Worm (Caenorhabditis elegans) whole organism, young adult: ENCODE data around the gene ifas-2.
A peak's percentile ranks its signal among the peaks of the same experiment; 100 is the strongest.

Experiments used
- B0035.1 ChIP-seq: sonication (generic microtip); optimal IDR thresholded peaks from 2 replicates; lab custom pipeline; 2016; ENCODE audit warnings: missing genetic modification characterization, mild to moderate bottlenecking, missing compliant biosample characterization, missing genotype, missing genetic modification reagents
- B0261.1 ChIP-seq: sonication (generic microtip); optimal IDR thresholded peaks from 2 replicates; lab custom pipeline; 2016; ENCODE audit warnings: mild to moderate bottlenecking, missing genetic modification characterization, moderate library complexity, missing compliant biosample characterization
- B0336.3 ChIP-seq: fragments of 200-800 bp; sonication (Bioruptor generic); IDR thresholded peaks from 2 replicates; pipeline ENCODE4 v1.3.6; 2022; ENCODE audit warnings: missing genetic modification characterization, missing compliant biosample characterization
- F10E7.11 ChIP-seq: sonication (generic microtip); optimal IDR thresholded peaks from 2 replicates; lab custom pipeline; 2017; ENCODE audit warnings: mild to moderate bottlenecking, missing genetic modification characterization, moderate library complexity, missing compliant biosample characterization
- K12H6.12 ChIP-seq: fragments of 200-800 bp; sonication (Bioruptor generic); optimal IDR thresholded peaks from 2 replicates; lab custom pipeline; 2018; ENCODE audit warnings: mild to moderate bottlenecking, missing genetic modification characterization, missing compliant biosample characterization
- Y56A3A.18 ChIP-seq: fragments of 200-800 bp; sonication (Bioruptor generic); IDR thresholded peaks from 2 replicates; pipeline ENCODE4 v1.3.6; 2022; ENCODE audit warnings: missing genetic modification reagents, missing genetic modification characterization, missing compliant biosample characterization
- ZK185.1 ChIP-seq: sonication (generic microtip); optimal IDR thresholded peaks from 2 replicates; lab custom pipeline; 2016; ENCODE audit warnings: mild to moderate bottlenecking, missing genetic modification characterization, missing compliant biosample characterization; ENCODE audit not compliant: poor library complexity, severe bottlenecking
- akir-1 ChIP-seq: fragments of 200-800 bp; sonication (Bioruptor generic); optimal IDR thresholded peaks from 2 replicates; lab custom pipeline; 2018; ENCODE audit warnings: mild to moderate bottlenecking, missing genetic modification characterization, moderate library complexity, missing compliant biosample characterization
- athp-1 ChIP-seq: sonication (generic microtip); optimal IDR thresholded peaks from 2 replicates; lab custom pipeline; 2017; ENCODE audit warnings: mild to moderate bottlenecking, missing genetic modification characterization, missing compliant biosample characterization
- attf-6 ChIP-seq: fragments of 200-800 bp; sonication (Bioruptor generic); IDR thresholded peaks from 2 replicates; pipeline ENCODE4 v1.3.6; 2022; ENCODE audit warnings: missing genetic modification reagents, missing genetic modification characterization, missing compliant biosample characterization
- bed-2 ChIP-seq: fragments of 200-800 bp; sonication (Bioruptor generic); IDR thresholded peaks from 2 replicates; pipeline ENCODE4 v1.3.6; 2022; ENCODE audit warnings: missing genetic modification reagents, missing genetic modification characterization, missing compliant biosample characterization
- ceh-100 ChIP-seq: fragments of 200-800 bp; sonication (Bioruptor generic); IDR thresholded peaks from 2 replicates; pipeline ENCODE4 v1.3.6; 2022; ENCODE audit warnings: missing genetic modification reagents, missing genetic modification characterization, missing compliant biosample characterization
- ceh-79 ChIP-seq: sonication (generic microtip); optimal IDR thresholded peaks from 2 replicates; lab custom pipeline; 2017; ENCODE audit warnings: mild to moderate bottlenecking, missing genetic modification characterization, missing compliant biosample characterization
- die-1 ChIP-seq: sonication (generic microtip); optimal IDR thresholded peaks from 2 replicates; lab custom pipeline; 2016; ENCODE audit warnings: missing genotype, mild to moderate bottlenecking, missing genetic modification characterization, missing compliant biosample characterization
- efl-1 ChIP-seq: fragments of 150-350 bp; optimal IDR thresholded peaks from 2 replicates; lab custom pipeline; 2014; ENCODE audit warnings: missing biosample characterization, missing genetic modification reagents, missing genetic modification characterization
- egrh-3 ChIP-seq: fragments of 200-800 bp; sonication (Bioruptor generic); IDR thresholded peaks from 2 replicates; pipeline ENCODE4 v1.3.6; 2022; ENCODE audit warnings: missing genetic modification reagents, missing genetic modification characterization, missing compliant biosample characterization
- gei-17 ChIP-seq: fragments of 200-800 bp; sonication (Bioruptor generic); optimal IDR thresholded peaks from 2 replicates; lab custom pipeline; 2018; ENCODE audit warnings: mild to moderate bottlenecking, missing genetic modification characterization, missing compliant biosample characterization
- hmg-1.2 ChIP-seq: fragments of 200-800 bp; sonication (Bioruptor generic); IDR thresholded peaks from 2 replicates; pipeline ENCODE4 v1.3.6; 2022; ENCODE audit warnings: missing genetic modification reagents, missing genetic modification characterization, missing compliant biosample characterization
- hrde-1 ChIP-seq: sonication (generic microtip); optimal IDR thresholded peaks from 2 replicates; lab custom pipeline; 2016; ENCODE audit warnings: missing genetic modification characterization, mild to moderate bottlenecking, missing compliant biosample characterization, moderate library complexity, missing genotype, missing genetic modification reagents, borderline replicate concordance
- lag-1 ChIP-seq: fragments of 200-800 bp; sonication (Bioruptor generic); IDR thresholded peaks from 2 replicates; pipeline ENCODE4 v1.3.6; 2022; ENCODE audit warnings: missing genetic modification reagents, missing genetic modification characterization, missing compliant biosample characterization
- lin-26 ChIP-seq: fragments of 200-800 bp; sonication (Bioruptor generic); IDR thresholded peaks from 2 replicates; pipeline ENCODE4 v1.3.6; 2022; ENCODE audit warnings: missing genetic modification reagents, missing genetic modification characterization, missing compliant biosample characterization
- lin-40 ChIP-seq: sonication (generic microtip); optimal IDR thresholded peaks from 2 replicates; lab custom pipeline; 2016; ENCODE audit warnings: missing genetic modification characterization, mild to moderate bottlenecking, missing compliant biosample characterization, missing genotype, missing genetic modification reagents
- madf-8 ChIP-seq: fragments of 200-800 bp; sonication (Bioruptor generic); conservative IDR thresholded peaks from 2 replicates; pipeline ENCODE4 v1.3.6; 2022; ENCODE audit warnings: missing genetic modification reagents, missing genetic modification characterization, missing compliant biosample characterization
- mes-4 ChIP-seq: sonication (generic microtip); optimal IDR thresholded peaks from 2 replicates; lab custom pipeline; 2016; ENCODE audit warnings: missing genotype, missing genetic modification characterization, missing compliant biosample characterization
- mxl-1 ChIP-seq: sonication (generic microtip); optimal IDR thresholded peaks from 2 replicates; lab custom pipeline; 2016; ENCODE audit warnings: missing genetic modification characterization, missing compliant biosample characterization
- nfya-1 ChIP-seq: sonication (generic microtip); optimal IDR thresholded peaks from 2 replicates; lab custom pipeline; 2017; ENCODE audit warnings: antibody characterized with exemption, missing compliant biosample characterization, missing genetic modification characterization, borderline replicate concordance; ENCODE audit not compliant: insufficient read depth
- nfya-2 ChIP-seq: fragments of 200-800 bp; sonication (Bioruptor generic); IDR thresholded peaks from 2 replicates; pipeline ENCODE4 v1.3.6; 2022; ENCODE audit warnings: missing genetic modification reagents, missing genetic modification characterization, missing compliant biosample characterization
- nfyb-1 ChIP-seq: fragments of 200-800 bp; sonication (Bioruptor generic); IDR thresholded peaks from 2 replicates; pipeline ENCODE4 v1.3.6; 2022; ENCODE audit warnings: missing genetic modification reagents, missing genetic modification characterization, missing compliant biosample characterization
- nhr-120 ChIP-seq: fragments of 200-800 bp; sonication (Bioruptor generic); IDR thresholded peaks from 2 replicates; pipeline ENCODE4 v1.3.6; 2022; ENCODE audit warnings: missing genetic modification characterization, missing compliant biosample characterization
- nhr-80 ChIP-seq: sonication (generic microtip); optimal IDR thresholded peaks from 2 replicates; lab custom pipeline; 2016; ENCODE audit warnings: missing genetic modification characterization, missing compliant biosample characterization
- rpc-1 ChIP-seq, 2 experiments: fragments of 150-350 bp in 1 of 2; sonication (generic microtip) in 1 of 2; optimal IDR thresholded peaks; 2 replicates each; lab custom pipeline; 2014 to 2018; ENCODE audit warnings: missing biosample characterization in 1 of 2, missing genetic modification characterization in 1 of 2, missing genetic modification reagents in 1 of 2, missing genotype in 1 of 2
- sea-2 ChIP-seq: fragments of 200-800 bp; sonication (Bioruptor generic); IDR thresholded peaks from 2 replicates; pipeline ENCODE4 v1.3.6; 2022; ENCODE audit warnings: missing genetic modification characterization, missing compliant biosample characterization
- snpc-1.1 ChIP-seq: sonication (generic microtip); optimal IDR thresholded peaks from 2 replicates; lab custom pipeline; 2017; ENCODE audit warnings: missing genetic modification characterization, mild to moderate bottlenecking, missing compliant biosample characterization, antibody characterized with exemption, moderate library complexity, missing genotype, missing genetic modification reagents; ENCODE audit not compliant: insufficient read depth
- snpc-3.4 ChIP-seq: sonication (generic microtip); optimal IDR thresholded peaks from 2 replicates; lab custom pipeline; 2017; ENCODE audit warnings: missing genetic modification characterization, mild to moderate bottlenecking, missing compliant biosample characterization, antibody characterized with exemption, moderate library complexity, missing genotype, missing genetic modification reagents
- somi-1 ChIP-seq: fragments of 200-800 bp; sonication (Bioruptor generic); optimal IDR thresholded peaks from 2 replicates; lab custom pipeline; 2018; ENCODE audit warnings: mild to moderate bottlenecking, missing genetic modification characterization, missing compliant biosample characterization
- sptf-2 ChIP-seq: fragments of 200-800 bp; sonication (Bioruptor generic); optimal IDR thresholded peaks from 2 replicates; lab custom pipeline; 2018; ENCODE audit warnings: mild to moderate bottlenecking, missing genetic modification characterization, missing compliant biosample characterization
- tbp1 ChIP-seq: fragments of 200-800 bp; sonication (Bioruptor generic); optimal IDR thresholded peaks from 2 replicates; lab custom pipeline; 2018; ENCODE audit warnings: mild to moderate bottlenecking, missing genetic modification characterization, missing compliant biosample characterization
- tbx-9 ChIP-seq: sonication (generic microtip); optimal IDR thresholded peaks from 2 replicates; lab custom pipeline; 2016; ENCODE audit warnings: borderline replicate concordance, missing genetic modification characterization, inconsistent platforms, missing compliant biosample characterization
- ztf-18 ChIP-seq: sonication (generic microtip); optimal IDR thresholded peaks from 2 replicates; lab custom pipeline; 2016; ENCODE audit warnings: missing genotype, mild to moderate bottlenecking, missing genetic modification characterization, missing compliant biosample characterization
- ztf-22 ChIP-seq: fragments of 200-800 bp; sonication (Bioruptor generic); optimal IDR thresholded peaks from 2 replicates; lab custom pipeline; 2018; ENCODE audit warnings: mild to moderate bottlenecking, missing genetic modification characterization, moderate library complexity, missing compliant biosample characterization
- ztf-3 ChIP-seq: fragments of 200-800 bp; sonication (Bioruptor generic); optimal IDR thresholded peaks from 2 replicates; lab custom pipeline; 2018; ENCODE audit warnings: mild to moderate bottlenecking, missing genetic modification characterization, missing compliant biosample characterization
- ztf-6 ChIP-seq: fragments of 200-800 bp; sonication (Bioruptor generic); IDR thresholded peaks from 2 replicates; pipeline ENCODE4 v1.3.6; 2022; ENCODE audit warnings: missing genetic modification reagents, missing genetic modification characterization, missing compliant biosample characterization

The ifas-2 gene

ce11 chrV:16911934-16912333, 23.2 kb upstream of the ifas-2 start, which contains the start of gene nhr-116:
Gene nhr-116 (plus strand): TSS chrV:16912234.
- no peak for TF ChIP-seq lag-1 (GFP tag; lab: Robert Waterston, UW)
- no peak for TF ChIP-seq efl-1
- no peak for TF ChIP-seq B0336.3 (GFP tag; lab: Robert Waterston, UW)
- no peak for TF ChIP-seq nfya-1 (tag; lab: Kevin White, UChicago)
- no peak for TF ChIP-seq akir-1 (GFP tag; lab: Kevin White, UChicago)
- no peak for TF ChIP-seq snpc-3.4
- TF ChIP-seq madf-8 (GFP tag; lab: Robert Waterston, UW) = no peak
- TF ChIP-seq die-1 = no peak
- no peak for TF ChIP-seq ztf-18 (tag; lab: Kevin White, UChicago)
- no peak for TF ChIP-seq gei-17
- no peak for TF ChIP-seq rpc-1 (optimal IDR thresholded peaks at IDR 0.05; lab: Kevin White, UChicago)
- no peak for TF ChIP-seq rpc-1 (tag; optimal IDR thresholded peaks at IDR 0.05; lab: Kevin White, UChicago)
- no peak for TF ChIP-seq nhr-120 (GFP tag; lab: Robert Waterston, UW)
- TF ChIP-seq B0261.1 (tag; lab: Kevin White, UChicago) = no peak
- no peak for TF ChIP-seq mes-4 (tag; lab: Kevin White, UChicago)
- TF ChIP-seq lin-26 (GFP tag; lab: Robert Waterston, UW) = no peak
- TF ChIP-seq, all 124 proteins: peak for 0

- peak; percentile 36 for TF ChIP-seq nhr-80
- TF ChIP-seq B0035.1 (tag; lab: Kevin White, UChicago) = no peak
- TF ChIP-seq, all 124 proteins: peak for 1
Measured at ce11 chrV:16911294-16911693, 22.6 kb upstream of the ifas-2 start.

- TF ChIP-seq snpc-1.1 (no peak), hmg-1.2 (GFP tag; lab: Robert Waterston, UW) (peak; percentile 12; the same call in 1 of the 2 replicates)
Measured at ce11 chrV:16910864-16911263, 22.2 kb upstream of the ifas-2 start.

ce11 chrV:16909871-16910270, 21.2 kb upstream of the ifas-2 start, which contains the start of gene F09C6.16:
Gene F09C6.16 (minus strand): TSS chrV:16909971.
- no peak for TF ChIP-seq ztf-22 (GFP tag; lab: Kevin White, UChicago)
- no peak for TF ChIP-seq lin-40 (tag; lab: Kevin White, UChicago)
- no peak for TF ChIP-seq snpc-1.1
- no peak for TF ChIP-seq hrde-1 (tag; lab: Kevin White, UChicago)
- no peak for TF ChIP-seq nfya-2
- no peak for TF ChIP-seq bed-2 (GFP tag; lab: Robert Waterston, UW)
- TF ChIP-seq K12H6.12 (tag; lab: Kevin White, UChicago) = no peak
- no peak for TF ChIP-seq sptf-2 (GFP tag; lab: Kevin White, UChicago)
- TF ChIP-seq nfyb-1 (GFP tag; lab: Robert Waterston, UW) = no peak
- no peak for TF ChIP-seq egrh-3 (GFP tag; lab: Robert Waterston, UW)
- no peak for TF ChIP-seq ceh-100 (GFP tag; lab: Robert Waterston, UW)
- TF ChIP-seq ztf-6 (GFP tag; lab: Robert Waterston, UW) = no peak
- no peak for TF ChIP-seq mxl-1 (tag; lab: Kevin White, UChicago)
- no peak for TF ChIP-seq nhr-120 (GFP tag; lab: Robert Waterston, UW)
- no peak for TF ChIP-seq B0336.3 (GFP tag; lab: Robert Waterston, UW)
- TF ChIP-seq, all 124 proteins: peak for 0

ce11 chrV:16904612-16905011, 15.9 kb upstream of the ifas-2 start, which contains the start of gene nhr-262:
Gene nhr-262 (plus strand): TSS chrV:16904912.
- no peak for TF ChIP-seq sea-2
- no peak for TF ChIP-seq ceh-79
- TF ChIP-seq ztf-3 = no peak
- no peak for TF ChIP-seq tbp1 (GFP tag; lab: Kevin White, UChicago)
- no peak for TF ChIP-seq F10E7.11 (tag; lab: Kevin White, UChicago)
- no peak for TF ChIP-seq nfya-2
- TF ChIP-seq egrh-3 (GFP tag; lab: Robert Waterston, UW) = no peak
- no peak for TF ChIP-seq nhr-120 (GFP tag; lab: Robert Waterston, UW)
- TF ChIP-seq athp-1 (tag; lab: Kevin White, UChicago) = no peak
- no peak for TF ChIP-seq tbx-9 (tag; lab: Kevin White, UChicago)
- TF ChIP-seq somi-1 (GFP tag; lab: Kevin White, UChicago) = no peak
- no peak for TF ChIP-seq ZK185.1 (tag; lab: Kevin White, UChicago)
- TF ChIP-seq B0261.1 (tag; lab: Kevin White, UChicago) = no peak
- no peak for TF ChIP-seq Y56A3A.18 (GFP tag; lab: Robert Waterston, UW)
- no peak for TF ChIP-seq attf-6
